Worm (Caenorhabditis elegans) whole organism, midembryonic: ENCODE results near the gene T16G1.5.

Experiments used
- T22C8.4 ChIP-seq: fragments of 200-800 bp; sonication (Bioruptor generic); IDR thresholded peaks from 2 replicates; pipeline ENCODE4 v1.3.6; 2022; ENCODE audit warnings: missing genetic modification characterization, missing compliant biosample characterization
- cog-1 ChIP-seq: sonication (generic microtip); optimal IDR thresholded peaks from 2 replicates; lab custom pipeline; 2016; ENCODE audit warnings: missing genetic modification characterization, missing compliant biosample characterization
- flt-1 ChIP-seq: fragments of 200-800 bp; sonication (Bioruptor generic); IDR thresholded peaks from 2 replicates; pipeline ENCODE4 v1.3.6; 2022; ENCODE audit warnings: missing genetic modification characterization, missing compliant biosample characterization
- med-1 ChIP-seq: sonication (generic microtip); optimal IDR thresholded peaks from 2 replicates; lab custom pipeline; 2017; ENCODE audit warnings: missing genetic modification characterization, mild to moderate bottlenecking, missing compliant biosample characterization, antibody characterized with exemption, missing genetic modification reagents; ENCODE audit not compliant: insufficient read depth
- ref-1 ChIP-seq: fragments of 200-800 bp; sonication (Bioruptor generic); conservative IDR thresholded peaks from 2 replicates; pipeline ENCODE4 v1.3.6; 2022; ENCODE audit warnings: missing genetic modification reagents, missing genetic modification characterization, missing compliant biosample characterization
- tab-1 ChIP-seq: fragments of 200-800 bp; sonication (Bioruptor generic); IDR thresholded peaks from 2 replicates; pipeline ENCODE4 v1.3.6; 2022; ENCODE audit warnings: missing genetic modification characterization, missing compliant biosample characterization
- ztf-29 ChIP-seq: fragments of 200-800 bp; sonication (Bioruptor generic); IDR thresholded peaks from 2 replicates; pipeline ENCODE4 v1.3.6; 2022; ENCODE audit warnings: missing genetic modification reagents, missing genetic modification characterization, missing compliant biosample characterization

ce11 chrV:12901301-12901700 is 38.1 kb downstream of the T16G1.5 start:
- no peak for TF ChIP-seq flt-1
- no peak for TF ChIP-seq T22C8.4 (GFP tag; lab: Robert Waterston, UW)
- TF ChIP-seq tab-1 (GFP tag; lab: Robert Waterston, UW), result no peak
- TF ChIP-seq med-1 (GFP tag; lab: Kevin White, UChicago), result no peak
- no peak for TF ChIP-seq cog-1
- no peak for TF ChIP-seq ref-1 (GFP tag; lab: Robert Waterston, UW)
- TF ChIP-seq ztf-29 (GFP tag; lab: Robert Waterston, UW), result no peak
